Worm (Caenorhabditis elegans): Measurements from ENCODE around the gene T05A8.7.

The T05A8.7 gene

DNA sequence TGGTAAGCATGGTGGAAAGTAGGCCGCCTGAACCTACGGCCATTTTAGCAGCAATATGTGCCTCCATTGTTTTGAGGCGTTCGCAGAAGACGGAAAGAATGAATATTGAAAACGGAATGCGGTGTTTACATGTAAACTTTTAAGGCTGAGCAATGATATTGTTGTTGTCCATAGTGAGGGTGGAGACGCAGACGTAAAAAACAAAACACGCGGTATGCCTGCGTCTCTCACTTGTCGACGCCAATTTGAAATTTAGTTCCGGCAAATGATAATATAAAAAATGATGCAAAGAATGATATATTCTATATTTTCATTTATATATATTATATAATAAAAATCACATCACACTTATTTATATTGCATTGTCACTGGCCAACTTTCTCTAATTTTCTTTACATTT is 34.3 kb downstream of the T05A8.7 start, which contains the start of gene Y47G7B.2:
Y47G7B.2 (minus strand) TSS at position 143 of the 400 bp plus-strand sequence.
- no peak for TF ChIP-seq sup-37 (GFP tag; optimal IDR thresholded peaks at IDR 0.05)
- peak; percentile 7 for TF ChIP-seq nhr-20 (tag; optimal IDR thresholded peaks at IDR 0.05)
- no peak for TF ChIP-seq elt-2 (tag; optimal IDR thresholded peaks at IDR 0.05)
- TF ChIP-seq nhr-71 (tag; optimal IDR thresholded peaks at IDR 0.05) = peak; percentile 42
- TF ChIP-seq lin-14 (GFP tag; optimal IDR thresholded peaks at IDR 0.05) = peak; percentile 66
- peak; percentile 29 to 64 for TF ChIP-seq efl-1 (optimal IDR thresholded peaks at IDR 0.05)
- TF ChIP-seq efl-1 (GFP tag; optimal IDR thresholded peaks at IDR 0.05 in 1 of 2) = no peak
- peak; percentile 55 for TF ChIP-seq fkh-8 (tag; optimal IDR thresholded peaks at IDR 0.05)
- TF ChIP-seq mdl-1 (tag; optimal IDR thresholded peaks at IDR 0.05) = peak in 1 of 2 experiments; percentile 8
- peak; percentile 29 for TF ChIP-seq rnt-1 (tag; optimal IDR thresholded peaks at IDR 0.05)
- TF ChIP-seq nhr-47 (tag; optimal IDR thresholded peaks at IDR 0.05) = peak; percentile 23
- TF ChIP-seq lin-35 (GFP tag; optimal IDR thresholded peaks at IDR 0.05) = peak in 1 of 2 experiments; percentile 34
- TF ChIP-seq lin-39 (tag; optimal IDR thresholded peaks at IDR 0.05) = no peak

DNA sequence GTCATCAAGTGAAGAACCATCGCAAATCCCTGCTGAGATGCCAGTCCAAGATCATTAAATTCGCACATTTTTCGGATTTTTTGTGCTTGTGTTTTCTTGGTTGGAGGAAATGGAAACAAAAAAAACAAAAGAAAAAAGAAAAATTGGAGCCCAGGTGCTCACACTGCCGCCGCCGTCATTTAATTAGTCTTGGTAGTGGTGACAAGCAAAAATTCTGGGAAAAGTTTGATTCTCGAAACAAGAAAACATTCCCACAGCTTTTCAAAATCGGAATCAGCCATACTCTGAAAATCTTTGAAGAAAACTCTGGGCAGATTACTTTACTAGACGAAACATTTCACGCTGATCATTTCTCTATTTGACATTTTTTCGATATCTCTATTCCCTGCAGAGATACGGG is 37.0 kb downstream of the T05A8.7 start, which contains the start of gene srh-128:
srh-128 (minus strand) TSS at position 101 of the 400 bp plus-strand sequence.
- TF ChIP-seq pqm-1 (tag; optimal IDR thresholded peaks at IDR 0.05) (no peak), mep-1 (tag; optimal IDR thresholded peaks at IDR 0.05) (no peak), xbp-1 (tag; optimal IDR thresholded peaks at IDR 0.05) (no peak), nhr-12 (tag; optimal IDR thresholded peaks at IDR 0.05) (no peak), jun-1 (tag; optimal IDR thresholded peaks at IDR 0.05) (no peak)

DNA sequence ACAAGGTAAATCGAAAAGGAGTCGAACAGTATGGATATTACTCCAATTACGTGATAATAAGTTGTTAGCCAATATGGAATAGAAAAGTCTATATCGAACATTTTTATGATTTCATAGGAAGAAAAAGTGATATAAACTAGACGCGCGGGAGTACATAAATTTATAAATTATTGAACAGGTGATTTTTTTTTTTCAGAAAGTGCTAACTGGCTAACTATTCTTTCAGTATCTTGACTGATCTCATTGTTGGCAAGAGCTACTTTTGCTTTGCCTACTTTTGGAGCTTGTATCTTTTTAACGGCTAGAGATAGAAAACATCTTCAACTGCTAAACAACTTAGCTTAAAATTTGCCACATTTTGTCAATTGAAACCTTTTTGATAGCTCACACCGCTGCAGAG is 39.4 kb downstream of the T05A8.7 start, which contains the start of gene sri-60:
sri-60 (minus strand) TSS at position 101 of the 400 bp plus-strand sequence.
- no peak for TF ChIP-seq ceh-63 (GFP tag; optimal IDR thresholded peaks at IDR 0.05)
- no peak for TF ChIP-seq ceh-88 (GFP tag; IDR thresholded peaks at IDR 0.05)
- TF ChIP-seq rnt-1 (tag; optimal IDR thresholded peaks at IDR 0.05) = no peak
- TF ChIP-seq sox-4 (tag; optimal IDR thresholded peaks at IDR 0.05) = no peak
- TF ChIP-seq dpl-1 (GFP tag; optimal IDR thresholded peaks at IDR 0.05) = no peak
- TF ChIP-seq nhr-77 (tag; optimal IDR thresholded peaks at IDR 0.05) = no peak

DNA sequence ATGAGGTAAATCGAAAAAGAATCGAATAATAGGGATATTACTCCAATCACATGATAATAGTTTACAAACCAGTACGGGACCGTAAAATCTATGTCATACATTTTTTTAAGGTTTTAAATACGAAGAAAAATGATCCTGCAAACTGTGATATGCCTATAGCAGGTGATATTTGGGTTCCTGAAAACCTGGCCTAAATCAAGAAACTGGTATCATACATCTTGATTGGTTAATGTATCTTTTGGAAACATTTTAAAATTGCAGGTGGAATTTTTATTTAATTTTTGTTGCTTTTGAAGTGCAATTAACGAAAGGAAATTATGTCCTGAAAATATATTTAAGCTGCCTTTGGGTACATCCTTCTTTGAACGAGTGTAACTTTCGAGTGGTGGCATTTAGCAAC is 41.9 kb downstream of the T05A8.7 start, which contains the start of gene sri-61:
sri-61 (minus strand) TSS at position 101 of the 400 bp plus-strand sequence.
- TF ChIP-seq hlh-4 (tag; optimal IDR thresholded peaks at IDR 0.05) (peak; percentile 77), aly-2 (tag; optimal IDR thresholded peaks at IDR 0.05) (no peak)

DNA sequence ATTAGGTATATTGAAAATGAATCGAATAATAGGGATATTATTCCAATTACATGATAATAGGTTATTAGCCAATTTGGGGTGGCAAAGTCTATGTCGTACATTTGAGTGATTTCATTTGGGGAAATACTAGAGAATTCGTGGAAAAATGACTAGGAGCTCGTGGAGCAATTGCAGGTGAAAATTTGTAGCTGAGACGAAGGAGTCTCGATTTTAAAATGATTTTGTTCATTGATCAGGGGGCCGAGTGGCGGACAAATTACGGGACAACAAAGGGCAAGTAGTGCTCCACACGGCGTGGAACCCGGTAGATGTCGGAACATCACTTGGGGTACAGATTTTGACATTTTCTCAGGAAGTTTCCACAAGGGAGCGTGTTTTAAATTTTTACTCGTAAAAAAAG is 43.8 kb downstream of the T05A8.7 start, which contains the start of gene sri-62:
sri-62 (minus strand) TSS at position 101 of the 400 bp plus-strand sequence.
- no peak for TF ChIP-seq aha-1 (tag; optimal IDR thresholded peaks at IDR 0.05)
- no peak for TF ChIP-seq lir-3 (tag; optimal IDR thresholded peaks at IDR 0.05; ENCODE audit: poor library complexity)
- TF ChIP-seq nhr-71 (tag; optimal IDR thresholded peaks at IDR 0.05) = no peak
- TF ChIP-seq mep-1 (tag; optimal IDR thresholded peaks at IDR 0.05) = no peak
- TF ChIP-seq ztf-4 (tag; optimal IDR thresholded peaks at IDR 0.05) = no peak
- no peak for TF ChIP-seq sox-4 (tag; optimal IDR thresholded peaks at IDR 0.05)
- no peak for TF ChIP-seq C34B4.2 (tag; optimal IDR thresholded peaks at IDR 0.05)
- TF ChIP-seq rnt-1 (tag; optimal IDR thresholded peaks at IDR 0.05) = no peak
- TF ChIP-seq ces-1 (GFP tag; optimal IDR thresholded peaks at IDR 0.05) = no peak
- TF ChIP-seq nhr-77 (tag; optimal IDR thresholded peaks at IDR 0.05) = no peak

DNA sequence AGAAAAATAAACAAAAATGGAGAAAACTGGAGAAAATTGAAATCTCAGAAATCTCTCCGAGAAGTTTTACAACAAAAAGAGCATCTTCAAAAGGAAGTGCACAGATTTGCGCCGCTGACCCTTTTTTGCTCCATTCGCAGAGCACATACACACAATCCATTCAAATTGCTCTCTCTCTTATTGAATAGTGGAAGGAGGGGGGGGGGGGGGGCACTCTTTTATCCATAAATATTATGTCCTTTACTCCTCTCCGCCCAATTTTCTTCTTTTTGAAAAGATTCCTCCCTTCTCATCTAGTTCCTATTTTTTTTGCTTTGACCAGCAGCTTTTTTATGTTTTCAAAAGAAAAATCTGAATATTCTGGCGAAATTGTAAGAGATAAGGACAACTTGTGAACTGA is 47.1 kb downstream of the T05A8.7 start:
- TF ChIP-seq ceh-82 (tag; optimal IDR thresholded peaks at IDR 0.05) (no peak), pqm-1 (tag; optimal IDR thresholded peaks at IDR 0.05) (no peak), lin-14 (GFP tag; optimal IDR thresholded peaks at IDR 0.05) (peak; percentile 57), efl-1 (optimal IDR thresholded peaks at IDR 0.05) (no peak), efl-1 (GFP tag; optimal IDR thresholded peaks at IDR 0.05 in 1 of 2) (peak in 1 of 2 experiments; percentile 88), fkh-10 (GFP tag; optimal IDR thresholded peaks at IDR 0.05) (peak; percentile 33)

Data from whole organism, L1 larva.